Fruit fly (Drosophila melanogaster): ENCODE results near the gene CG4271.

- TF ChIP-seq CG8478 (optimal IDR thresholded peaks at IDR 0.05) (no peak), CTCF (optimal IDR thresholded peaks at IDR 0.05) (no peak)
These were observed 48.2 kb upstream of the CG4271 start, which contains the start of gene Sec24CD for dm6 chr2L:2236722-2237121.

All from S2 (cell line).